Worm (Caenorhabditis elegans) whole organism, young adult: Measurements from ENCODE around the gene C04G2.10.
A peak's percentile ranks its signal among the peaks of the same experiment; 100 is the strongest.

Experiments
- B0261.1 ChIP-seq: sonication (generic microtip); optimal IDR thresholded peaks from 2 replicates; lab custom pipeline; 2016; ENCODE audit warnings: mild to moderate bottlenecking, missing genetic modification characterization, moderate library complexity, missing compliant biosample characterization
- B0336.3 ChIP-seq: fragments of 200-800 bp; sonication (Bioruptor generic); IDR thresholded peaks from 2 replicates; pipeline ENCODE4 v1.3.6; 2022; ENCODE audit warnings: missing genetic modification characterization, missing compliant biosample characterization
- C06A6.2 ChIP-seq: fragments of 200-800 bp; sonication (Bioruptor generic); conservative IDR thresholded peaks from 2 replicates; pipeline ENCODE4 v1.3.6; 2022; ENCODE audit warnings: missing genetic modification characterization, missing compliant biosample characterization
- D2030.7 ChIP-seq: fragments of 200-800 bp; sonication (Bioruptor generic); IDR thresholded peaks from 2 replicates; pipeline ENCODE4 v1.3.6; 2022; ENCODE audit warnings: missing genetic modification reagents, missing genetic modification characterization, missing compliant biosample characterization
- F23B12.7 ChIP-seq: sonication (generic microtip); optimal IDR thresholded peaks from 2 replicates; lab custom pipeline; 2017; ENCODE audit warnings: missing genetic modification characterization, mild to moderate bottlenecking, missing compliant biosample characterization, antibody characterized with exemption, moderate library complexity; ENCODE audit not compliant: insufficient read depth
- F33H1.4 ChIP-seq: fragments of 200-800 bp; sonication (Bioruptor generic); IDR thresholded peaks from 2 replicates; pipeline ENCODE4 v1.3.6; 2022; ENCODE audit warnings: missing genetic modification reagents, missing genetic modification characterization, missing compliant biosample characterization
- F37B4.10 ChIP-seq: fragments of 200-800 bp; sonication (Bioruptor generic); IDR thresholded peaks from 2 replicates; pipeline ENCODE4 v1.3.6; 2022; ENCODE audit warnings: missing genetic modification characterization, missing compliant biosample characterization
- F39B2.1 ChIP-seq: fragments of 200-800 bp; sonication (Bioruptor generic); IDR thresholded peaks from 2 replicates; pipeline ENCODE4 v1.3.6; 2022; ENCODE audit warnings: missing genetic modification reagents, missing genetic modification characterization, missing compliant biosample characterization
- K12H6.12 ChIP-seq: fragments of 200-800 bp; sonication (Bioruptor generic); optimal IDR thresholded peaks from 2 replicates; lab custom pipeline; 2018; ENCODE audit warnings: mild to moderate bottlenecking, missing genetic modification characterization, missing compliant biosample characterization
- T26A5.8 ChIP-seq: sonication (generic microtip); optimal IDR thresholded peaks from 2 replicates; lab custom pipeline; 2016; ENCODE audit warnings: missing genetic modification characterization, missing compliant biosample characterization
- ama-1 ChIP-seq, 3 experiments: fragments of 150-350 bp in 1 of 3; sonication (generic microtip) in 2 of 3; optimal IDR thresholded peaks; 2 replicates each; lab custom pipeline; 2014 to 2018; ENCODE audit warnings: missing biosample characterization in 2 of 3, missing genetic modification characterization in 2 of 3, missing genetic modification reagents in 2 of 3
- aptf-3 ChIP-seq: fragments of 200-800 bp; sonication (Bioruptor generic); IDR thresholded peaks from 2 replicates; pipeline ENCODE4 v1.3.6; 2022; ENCODE audit warnings: missing genetic modification characterization, missing compliant biosample characterization
- attf-3 ChIP-seq: fragments of 200-800 bp; sonication (Bioruptor generic); conservative IDR thresholded peaks from 2 replicates; pipeline ENCODE4 v1.3.6; 2022; ENCODE audit warnings: missing genetic modification reagents, missing genetic modification characterization, missing compliant biosample characterization
- ccch-3 ChIP-seq: fragments of 200-800 bp; sonication (Bioruptor generic); optimal IDR thresholded peaks from 2 replicates; lab custom pipeline; 2018; ENCODE audit warnings: mild to moderate bottlenecking, missing genetic modification characterization, missing compliant biosample characterization
- cebp-1 ChIP-seq, 2 experiments: fragments of 200-800 bp in 1 of 2; sonication (Bioruptor generic) in 1 of 2; sonication (generic microtip) in 1 of 2; IDR thresholded peaks in 1 of 2; optimal IDR thresholded peaks in 1 of 2; 2 replicates each; pipeline versions ENCODE4 v1.3.6 to Lab custom; 2017 to 2022; ENCODE audit warnings: missing compliant biosample characterization in 2 of 2, missing genetic modification characterization in 2 of 2, mild to moderate bottlenecking in 1 of 2, missing genetic modification reagents in 1 of 2, moderate library complexity in 1 of 2
- ceh-79 ChIP-seq: sonication (generic microtip); optimal IDR thresholded peaks from 2 replicates; lab custom pipeline; 2017; ENCODE audit warnings: mild to moderate bottlenecking, missing genetic modification characterization, missing compliant biosample characterization
- dox-1 ChIP-seq: fragments of 200-800 bp; sonication (Bioruptor generic); IDR thresholded peaks from 2 replicates; pipeline ENCODE4 v1.3.6; 2022; ENCODE audit warnings: missing genetic modification reagents, missing genetic modification characterization, missing compliant biosample characterization
- dpl-1 ChIP-seq: fragments of 150-350 bp; optimal IDR thresholded peaks from 2 replicates; lab custom pipeline; 2014; ENCODE audit warnings: missing biosample characterization, missing genetic modification reagents, missing genetic modification characterization
- efl-1 ChIP-seq: fragments of 150-350 bp; optimal IDR thresholded peaks from 2 replicates; lab custom pipeline; 2014; ENCODE audit warnings: missing biosample characterization, missing genetic modification reagents, missing genetic modification characterization
- egl-44 ChIP-seq: fragments of 200-800 bp; sonication (Bioruptor generic); IDR thresholded peaks from 2 replicates; pipeline ENCODE4 v1.3.6; 2022; ENCODE audit warnings: missing genetic modification reagents, missing genetic modification characterization, missing compliant biosample characterization
- gei-17 ChIP-seq: fragments of 200-800 bp; sonication (Bioruptor generic); optimal IDR thresholded peaks from 2 replicates; lab custom pipeline; 2018; ENCODE audit warnings: mild to moderate bottlenecking, missing genetic modification characterization, missing compliant biosample characterization
- him-1 ChIP-seq: sonication (generic microtip); optimal IDR thresholded peaks from 2 replicates; lab custom pipeline; 2016; ENCODE audit warnings: missing genotype, missing genetic modification reagents, missing genetic modification characterization, missing compliant biosample characterization
- hlh-26 ChIP-seq: fragments of 200-800 bp; sonication (Bioruptor generic); conservative IDR thresholded peaks from 2 replicates; pipeline ENCODE4 v1.3.6; 2022; ENCODE audit warnings: missing genetic modification reagents, missing genetic modification characterization, missing compliant biosample characterization
- let-526 ChIP-seq: fragments of 200-800 bp; sonication (Bioruptor generic); IDR thresholded peaks from 2 replicates; pipeline ENCODE4 v1.3.6; 2022; ENCODE audit warnings: missing genetic modification reagents, missing genetic modification characterization, missing compliant biosample characterization
- let-607 ChIP-seq, 2 experiments: fragments of 200-800 bp in 1 of 2; sonication (Bioruptor generic) in 1 of 2; sonication (generic microtip) in 1 of 2; optimal IDR thresholded peaks; 2 replicates each; lab custom pipeline; 2016 to 2018; ENCODE audit warnings: mild to moderate bottlenecking in 2 of 2, missing compliant biosample characterization in 2 of 2, missing genetic modification characterization in 2 of 2, moderate library complexity in 2 of 2, missing genotype in 1 of 2
- lin-26 ChIP-seq: fragments of 200-800 bp; sonication (Bioruptor generic); IDR thresholded peaks from 2 replicates; pipeline ENCODE4 v1.3.6; 2022; ENCODE audit warnings: missing genetic modification reagents, missing genetic modification characterization, missing compliant biosample characterization
- lin-40 ChIP-seq: sonication (generic microtip); optimal IDR thresholded peaks from 2 replicates; lab custom pipeline; 2016; ENCODE audit warnings: missing genetic modification characterization, mild to moderate bottlenecking, missing compliant biosample characterization, missing genotype, missing genetic modification reagents
- lin-54 ChIP-seq: fragments of 200-800 bp; sonication (Bioruptor generic); optimal IDR thresholded peaks from 2 replicates; lab custom pipeline; 2018; ENCODE audit warnings: mild to moderate bottlenecking, missing genetic modification characterization, missing compliant biosample characterization
- lsl-1 ChIP-seq: fragments of 200-800 bp; sonication (Bioruptor generic); optimal IDR thresholded peaks from 2 replicates; lab custom pipeline; 2018; ENCODE audit warnings: mild to moderate bottlenecking, missing genetic modification characterization, moderate library complexity, missing compliant biosample characterization
- madf-3 ChIP-seq: fragments of 200-800 bp; sonication (Bioruptor generic); IDR thresholded peaks from 2 replicates; pipeline ENCODE4 v1.3.6; 2022; ENCODE audit warnings: missing genetic modification reagents, missing genetic modification characterization, missing compliant biosample characterization
- madf-6 ChIP-seq: fragments of 200-800 bp; sonication (Bioruptor generic); IDR thresholded peaks from 2 replicates; pipeline ENCODE4 v1.3.6; 2022; ENCODE audit warnings: missing genetic modification reagents, missing genetic modification characterization, missing compliant biosample characterization
- mes-4 ChIP-seq: sonication (generic microtip); optimal IDR thresholded peaks from 2 replicates; lab custom pipeline; 2016; ENCODE audit warnings: missing genotype, missing genetic modification characterization, missing compliant biosample characterization
- mxl-1 ChIP-seq: sonication (generic microtip); optimal IDR thresholded peaks from 2 replicates; lab custom pipeline; 2016; ENCODE audit warnings: missing genetic modification characterization, missing compliant biosample characterization
- nhr-120 ChIP-seq: fragments of 200-800 bp; sonication (Bioruptor generic); IDR thresholded peaks from 2 replicates; pipeline ENCODE4 v1.3.6; 2022; ENCODE audit warnings: missing genetic modification characterization, missing compliant biosample characterization
- nhr-80 ChIP-seq: sonication (generic microtip); optimal IDR thresholded peaks from 2 replicates; lab custom pipeline; 2016; ENCODE audit warnings: missing genetic modification characterization, missing compliant biosample characterization
- pha-4 ChIP-seq: fragments of 150-350 bp; sonication (generic microtip); optimal IDR thresholded peaks from 2 replicates; lab custom pipeline; 2014; ENCODE audit warnings: missing biosample characterization, missing genetic modification reagents, missing genetic modification characterization
- rcor-1 ChIP-seq: fragments of 200-800 bp; sonication (Bioruptor generic); IDR thresholded peaks from 2 replicates; pipeline ENCODE4 v1.3.6; 2022; ENCODE audit warnings: missing genetic modification reagents, missing genetic modification characterization, missing compliant biosample characterization
- rpc-1 ChIP-seq, 2 experiments: fragments of 150-350 bp in 1 of 2; sonication (generic microtip) in 1 of 2; optimal IDR thresholded peaks; 2 replicates each; lab custom pipeline; 2014 to 2018; ENCODE audit warnings: missing biosample characterization in 1 of 2, missing genetic modification characterization in 1 of 2, missing genetic modification reagents in 1 of 2, missing genotype in 1 of 2
- snpc-1.3 ChIP-seq: sonication (generic microtip); optimal IDR thresholded peaks from 2 replicates; lab custom pipeline; 2017; ENCODE audit warnings: missing genetic modification characterization, mild to moderate bottlenecking, missing compliant biosample characterization, antibody characterized with exemption, moderate library complexity, missing genotype, missing genetic modification reagents; ENCODE audit not compliant: insufficient read depth
- snpc-4 ChIP-seq, 5 experiments: fragments of 150-350 bp in 1 of 5; sonication (generic microtip) in 4 of 5; optimal IDR thresholded peaks; 2 replicates each; lab custom pipeline; 2014 to 2018; ENCODE audit warnings: missing genetic modification characterization in 5 of 5, missing biosample characterization in 3 of 5, antibody characterized with exemption in 2 of 5, mild to moderate bottlenecking in 2 of 5, missing compliant biosample characterization in 2 of 5, missing genotype in 2 of 5, moderate library complexity in 2 of 5, missing genetic modification reagents in 1 of 5
- tbp1 ChIP-seq: fragments of 200-800 bp; sonication (Bioruptor generic); optimal IDR thresholded peaks from 2 replicates; lab custom pipeline; 2018; ENCODE audit warnings: mild to moderate bottlenecking, missing genetic modification characterization, missing compliant biosample characterization
- tbx-9 ChIP-seq: sonication (generic microtip); optimal IDR thresholded peaks from 2 replicates; lab custom pipeline; 2016; ENCODE audit warnings: borderline replicate concordance, missing genetic modification characterization, inconsistent platforms, missing compliant biosample characterization
- zim-3 ChIP-seq: sonication (generic microtip); optimal IDR thresholded peaks from 2 replicates; lab custom pipeline; 2017; ENCODE audit warnings: mild to moderate bottlenecking, missing genetic modification characterization, moderate library complexity, missing compliant biosample characterization
- ztf-26 ChIP-seq: sonication (generic microtip); optimal IDR thresholded peaks from 2 replicates; lab custom pipeline; 2017; ENCODE audit warnings: missing genetic modification characterization, missing compliant biosample characterization

The C04G2.10 gene

ce11 chrIV:10150552-10151004, 35.3 kb downstream of the C04G2.10 start, which contains the start of gene tsp-12:
tsp-12 (minus strand) TSS chrIV:10150602.
- TF ChIP-seq C06A6.2, result no peak
- TF ChIP-seq F39B2.1, result no peak
- TF ChIP-seq attf-3 (GFP tag; lab: Robert Waterston, UW), result no peak

- TF ChIP-seq B0336.3 (GFP tag; lab: Robert Waterston, UW), result no peak
- peak; percentile 24 for TF ChIP-seq dpl-1
- no peak for TF ChIP-seq ztf-26 (tag; lab: Kevin White, UChicago)
- TF ChIP-seq rpc-1 (optimal IDR thresholded peaks at IDR 0.05; lab: Kevin White, UChicago), result no peak
- no peak for TF ChIP-seq rpc-1 (tag; optimal IDR thresholded peaks at IDR 0.05; lab: Kevin White, UChicago)
- TF ChIP-seq let-607 (tag; optimal IDR thresholded peaks at IDR 0.05; lab: Kevin White, UChicago), result peak; percentile 67 to 87
- TF ChIP-seq F23B12.7 (tag; lab: Kevin White, UChicago), result peak; percentile 25
- no peak for TF ChIP-seq rcor-1 (GFP tag; lab: Robert Waterston, UW)
- TF ChIP-seq lsl-1, result peak; percentile 67
- no peak for TF ChIP-seq him-1 (tag; lab: Kevin White, UChicago)
- TF ChIP-seq ccch-3 (GFP tag; lab: Kevin White, UChicago), result no peak
- no peak for TF ChIP-seq cebp-1 (GFP tag; IDR thresholded peaks at IDR 0.05; lab: Robert Waterston, UW)
- peak; percentile 67 for TF ChIP-seq cebp-1 (tag; optimal IDR thresholded peaks at IDR 0.05; lab: Kevin White, UChicago)
- TF ChIP-seq lin-54 (GFP tag; lab: Kevin White, UChicago), result peak; percentile 14
- TF ChIP-seq tbp1 (GFP tag; lab: Kevin White, UChicago), result peak; percentile 14
- TF ChIP-seq pha-4, result peak; percentile 17
- TF ChIP-seq snpc-4 (GFP tag; optimal IDR thresholded peaks at IDR 0.05; lab: Kevin White, UChicago), result peak; percentile 4
- peak in 2 of 4 experiments; percentile 0 to 12 for TF ChIP-seq snpc-4 (tag; optimal IDR thresholded peaks at IDR 0.05; lab: Kevin White, UChicago)
- no peak; the same call in 1 of the 2 replicates for TF ChIP-seq D2030.7 (GFP tag; lab: Robert Waterston, UW)
- TF ChIP-seq madf-3 (GFP tag; lab: Robert Waterston, UW), result no peak
- no peak for TF ChIP-seq gei-17
- no peak for TF ChIP-seq T26A5.8 (tag; lab: Kevin White, UChicago)
- TF ChIP-seq zim-3 (tag; lab: Kevin White, UChicago), result no peak
- no peak for TF ChIP-seq snpc-1.3 (tag; lab: Kevin White, UChicago)
- no peak for TF ChIP-seq hlh-26 (GFP tag; lab: Robert Waterston, UW)
- TF ChIP-seq ama-1 (optimal IDR thresholded peaks at IDR 0.05; lab: Kevin White, UChicago), result no peak
- no peak for TF ChIP-seq ama-1 (GFP tag; optimal IDR thresholded peaks at IDR 0.05; lab: Kevin White, UChicago)
- no peak for TF ChIP-seq B0261.1
- TF ChIP-seq ceh-79 (tag; lab: Kevin White, UChicago), result no peak
- TF ChIP-seq aptf-3, result no peak
- peak; percentile 2 for TF ChIP-seq lin-40 (tag; lab: Kevin White, UChicago)
- peak; percentile 2 for TF ChIP-seq nhr-80 (tag; lab: Kevin White, UChicago)
- no peak for TF ChIP-seq nhr-120
- no peak for TF ChIP-seq tbx-9 (tag; lab: Kevin White, UChicago)
- no peak for TF ChIP-seq attf-3 (GFP tag; lab: Robert Waterston, UW)
- peak; percentile 22 for TF ChIP-seq K12H6.12 (tag; lab: Kevin White, UChicago)
- peak; percentile 46 for TF ChIP-seq F33H1.4 (GFP tag; lab: Robert Waterston, UW)
- no peak for TF ChIP-seq let-526
- TF ChIP-seq efl-1, result peak; percentile 56
- TF ChIP-seq egl-44 (GFP tag; lab: Robert Waterston, UW), result no peak
- TF ChIP-seq madf-6 (GFP tag; lab: Robert Waterston, UW), result peak; percentile 58; the same call in 1 of the 2 replicates
- no peak for TF ChIP-seq F37B4.10
- TF ChIP-seq mes-4 (tag; lab: Kevin White, UChicago), result no peak
- TF ChIP-seq dox-1 (GFP tag; lab: Robert Waterston, UW), result peak; percentile 51
- TF ChIP-seq lin-26, result no peak
- no peak for TF ChIP-seq mxl-1 (tag; lab: Kevin White, UChicago)
Measured at ce11 chrIV:10151439-10151997, 36.3 kb downstream of the C04G2.10 start, which contains the start of gene copg-1. copg-1 (plus strand) TSS chrIV:10151947.
